Fruit fly (Drosophila melanogaster): Measurements from ENCODE around the gene CG42266.
A peak's percentile ranks its signal among the peaks of the same experiment; 100 is the strongest.

CG42266 gene

DNA sequence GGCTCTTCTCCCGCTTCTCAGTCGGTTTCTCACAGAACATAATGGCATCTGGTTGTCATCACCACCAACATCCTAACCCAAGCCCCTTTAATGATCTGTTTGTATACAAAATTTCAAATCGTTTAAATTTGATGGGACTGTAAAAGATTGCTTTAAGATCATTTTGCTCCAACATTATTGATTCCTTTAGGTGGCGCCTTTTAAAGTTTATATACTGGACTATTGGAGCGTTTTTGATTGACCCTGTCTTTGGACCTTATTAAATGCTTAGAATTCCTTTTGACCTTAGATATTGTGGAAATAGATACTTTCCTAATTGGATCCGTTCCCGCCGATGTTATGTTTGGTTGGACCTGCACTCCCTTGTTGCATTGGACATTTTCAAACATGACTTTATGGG, at the start of gene CG42266:
Gene CG42266 (minus strand): TSS at position 101 of the 400 bp plus-strand sequence.
- no peak for TF ChIP-seq noc (tag; optimal IDR thresholded peaks at IDR 0.05)

DNA sequence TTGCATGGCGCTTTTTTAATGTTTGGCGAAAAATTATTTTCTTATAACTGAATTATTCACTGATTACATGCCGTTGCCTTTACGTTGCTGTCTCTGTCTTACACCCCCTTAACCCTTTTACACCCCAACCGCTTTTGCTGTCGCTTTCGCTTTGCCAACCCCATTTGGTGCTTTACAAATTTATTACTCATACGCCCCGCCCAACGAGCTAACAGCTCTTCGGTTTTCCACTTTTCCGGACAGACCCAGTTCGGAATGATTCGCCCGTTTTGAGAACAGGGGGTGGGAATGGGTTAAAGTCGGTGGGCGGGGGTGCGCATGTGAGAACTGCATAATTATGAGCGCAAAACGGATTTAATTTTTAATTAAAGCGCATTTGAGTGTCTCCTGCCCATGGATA, 40.8 kb upstream of the CG42266 start:
- no peak for TF ChIP-seq noc (tag; optimal IDR thresholded peaks at IDR 0.05)

DNA sequence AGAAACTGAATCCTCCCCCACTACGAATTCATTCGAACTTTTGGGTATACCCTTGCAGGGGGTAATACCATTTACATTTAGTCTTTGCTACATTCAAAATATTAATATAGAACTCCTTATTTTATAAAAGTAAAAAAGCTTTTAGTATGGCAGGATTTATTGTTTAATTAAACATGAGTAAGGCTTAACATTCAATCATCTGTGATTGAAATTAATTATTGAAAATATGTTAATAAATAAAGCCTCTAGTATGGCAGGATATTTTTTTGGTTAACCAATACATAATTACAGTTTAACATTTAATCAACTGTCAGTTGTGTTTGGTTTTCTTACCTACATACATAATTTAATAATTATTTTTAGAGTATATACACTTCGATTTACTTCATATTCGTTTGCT, 34.5 kb upstream of the CG42266 start:
- TF ChIP-seq noc (tag; optimal IDR thresholded peaks at IDR 0.05) = no peak

DNA sequence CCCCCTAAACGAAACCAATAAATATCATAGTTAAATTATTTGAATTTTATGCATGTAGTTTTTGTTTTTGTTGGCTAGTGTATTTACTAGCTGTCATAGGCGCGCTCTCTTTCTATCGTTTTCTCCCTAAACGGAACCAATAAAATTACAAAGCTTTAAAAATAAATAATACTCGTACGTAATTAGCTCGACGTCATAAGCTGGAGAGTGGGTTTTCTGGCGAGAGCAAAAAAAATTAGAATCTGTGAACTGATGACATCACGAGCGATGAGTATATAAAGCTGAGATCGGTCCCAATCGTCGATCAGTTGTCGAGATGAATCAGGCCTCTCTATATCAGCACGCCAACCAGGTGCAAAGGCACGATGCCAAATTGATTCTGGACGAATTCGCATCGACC, 25.4 kb upstream of the CG42266 start, which contains the start of gene jhamt:
Gene jhamt (plus strand): TSS at position 301 of the 400 bp plus-strand sequence.
- no peak for TF ChIP-seq noc (tag; optimal IDR thresholded peaks at IDR 0.05)

DNA sequence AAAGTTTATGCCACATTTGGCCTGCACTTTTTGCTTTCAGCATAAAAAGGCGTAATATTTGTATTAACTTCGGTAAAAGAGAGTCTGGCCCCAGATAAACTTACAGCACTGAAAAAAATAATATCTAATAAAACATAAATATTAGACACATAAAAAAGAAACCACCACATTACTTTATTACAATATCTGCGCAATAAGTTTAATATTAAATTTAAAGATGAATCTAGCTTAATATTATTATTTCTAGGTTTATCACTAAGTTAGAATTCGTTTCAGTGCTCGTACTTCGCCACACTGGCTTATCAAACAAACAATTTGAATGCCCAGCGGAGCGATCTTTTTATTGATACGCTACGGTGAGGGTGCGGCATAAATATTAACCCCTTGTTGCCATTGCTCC, 17.7 kb upstream of the CG42266 start:
- no peak for TF ChIP-seq noc (tag; optimal IDR thresholded peaks at IDR 0.05)

DNA sequence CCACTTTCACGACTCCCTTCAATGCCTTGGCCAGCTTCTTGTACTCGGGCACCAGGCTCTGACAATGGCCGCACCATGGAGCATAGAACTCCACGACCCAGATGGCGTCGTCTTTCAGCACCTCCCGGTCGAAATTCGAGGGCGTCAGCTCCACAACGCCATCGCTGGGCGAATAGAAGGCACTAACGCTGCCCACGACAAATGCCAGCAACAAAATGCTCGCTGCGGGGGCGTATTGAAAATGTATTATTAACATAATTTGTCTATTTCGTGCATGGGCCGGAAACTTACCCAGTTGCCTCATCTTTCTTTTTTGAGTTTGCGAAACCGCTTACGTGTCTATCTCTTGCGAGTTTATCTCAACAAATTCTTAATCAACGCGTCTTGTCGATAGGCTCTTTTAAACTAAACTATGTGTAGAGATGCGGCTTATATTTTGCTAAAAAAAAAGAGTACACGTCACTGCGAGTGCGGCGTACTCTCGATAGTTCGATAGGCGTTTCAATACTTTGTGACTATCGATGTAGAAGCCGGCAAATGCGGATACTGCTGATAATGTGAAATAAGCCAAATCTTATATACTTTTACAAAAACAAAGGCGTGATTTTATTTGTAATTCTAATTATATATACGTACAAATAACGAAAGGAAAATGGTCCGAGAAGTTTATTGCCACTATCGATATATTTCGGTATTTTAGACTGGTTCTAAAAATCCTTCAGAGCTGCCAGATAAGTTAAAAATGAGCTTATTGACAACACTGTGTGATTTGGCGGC, 16.3 kb upstream of the CG42266 start, which contains the start of gene CaBP1:
Gene CaBP1 (minus strand): TSS at position 487 of the 777 bp plus-strand sequence.
- no peak for TF ChIP-seq noc (tag; optimal IDR thresholded peaks at IDR 0.05)

DNA sequence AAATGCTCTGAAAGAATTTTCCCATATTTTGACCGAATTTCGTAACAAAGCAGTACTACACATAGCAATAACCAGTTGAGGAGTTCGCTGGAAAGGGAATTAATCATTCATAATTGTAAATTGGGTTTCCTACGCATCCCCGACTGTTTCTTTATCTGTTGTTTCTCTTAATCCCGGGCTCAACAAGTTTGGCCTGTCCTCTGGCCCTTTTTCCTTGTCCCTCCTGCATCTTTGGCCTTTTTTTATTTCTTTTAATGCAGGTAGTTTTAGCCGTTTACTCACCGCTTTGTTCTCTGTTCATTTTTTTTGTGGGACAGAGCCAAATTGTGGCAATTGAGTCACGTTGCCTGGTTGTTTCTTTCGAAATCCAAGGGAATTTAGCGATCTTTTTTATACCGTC, 13.6 kb upstream of the CG42266 start:
- TF ChIP-seq noc (tag; optimal IDR thresholded peaks at IDR 0.05) = no peak

DNA sequence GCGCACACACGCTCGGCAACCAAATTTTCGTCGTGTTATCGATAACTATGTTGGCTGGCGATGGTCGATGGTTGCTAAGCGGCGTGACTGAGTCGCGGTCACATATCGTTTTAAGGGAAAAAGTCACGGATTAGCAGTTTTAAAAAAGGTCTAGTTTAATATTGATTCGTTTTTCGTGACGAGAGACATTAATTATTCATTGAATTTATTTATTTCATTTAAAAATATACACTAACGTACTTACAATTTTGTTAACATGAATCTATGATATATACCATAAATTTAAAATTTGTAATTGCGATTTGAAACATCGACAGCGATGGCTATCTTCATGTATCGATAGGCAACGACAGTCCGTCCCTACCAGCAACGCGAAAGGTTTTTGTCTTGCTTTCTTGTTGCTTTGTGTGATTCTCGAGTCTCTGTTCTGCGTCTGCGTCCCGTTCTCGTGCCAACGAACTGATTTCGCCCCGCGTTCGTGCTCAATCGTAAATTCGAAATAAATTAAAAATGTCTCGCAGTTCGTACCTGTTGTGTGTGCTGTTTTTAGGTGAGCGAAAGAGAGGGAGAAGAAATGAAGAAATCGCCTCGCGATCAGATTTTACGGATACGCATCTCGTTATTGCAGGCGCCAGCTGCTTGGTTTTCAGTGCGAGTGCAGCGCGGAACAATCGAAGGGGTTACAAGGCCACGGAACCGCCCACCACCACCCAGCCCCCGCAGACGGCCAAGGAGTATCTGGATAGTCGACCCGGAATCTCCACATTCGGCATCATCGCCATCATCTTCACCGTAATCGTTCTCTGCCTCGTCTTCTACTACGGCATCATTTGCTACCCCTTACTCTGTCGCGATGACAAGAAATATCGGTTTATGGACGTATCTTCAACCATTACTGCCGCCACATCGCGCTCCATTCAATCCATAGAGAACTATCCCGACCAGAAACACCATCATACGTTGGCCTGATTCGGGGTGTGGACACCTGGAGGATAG, 12.7 kb upstream of the CG42266 start, which contains the start of the genes Hyls1, chif and CG4455:
Gene Hyls1 (minus strand): TSS at position 44 of the 996 bp plus-strand sequence.
Gene chif (minus strand): TSS at position 44 of the 996 bp plus-strand sequence.
Gene CG4455 (plus strand): TSS at position 350 of the 996 bp plus-strand sequence.
- TF ChIP-seq noc (tag; optimal IDR thresholded peaks at IDR 0.05) = peak; percentile 57

DNA sequence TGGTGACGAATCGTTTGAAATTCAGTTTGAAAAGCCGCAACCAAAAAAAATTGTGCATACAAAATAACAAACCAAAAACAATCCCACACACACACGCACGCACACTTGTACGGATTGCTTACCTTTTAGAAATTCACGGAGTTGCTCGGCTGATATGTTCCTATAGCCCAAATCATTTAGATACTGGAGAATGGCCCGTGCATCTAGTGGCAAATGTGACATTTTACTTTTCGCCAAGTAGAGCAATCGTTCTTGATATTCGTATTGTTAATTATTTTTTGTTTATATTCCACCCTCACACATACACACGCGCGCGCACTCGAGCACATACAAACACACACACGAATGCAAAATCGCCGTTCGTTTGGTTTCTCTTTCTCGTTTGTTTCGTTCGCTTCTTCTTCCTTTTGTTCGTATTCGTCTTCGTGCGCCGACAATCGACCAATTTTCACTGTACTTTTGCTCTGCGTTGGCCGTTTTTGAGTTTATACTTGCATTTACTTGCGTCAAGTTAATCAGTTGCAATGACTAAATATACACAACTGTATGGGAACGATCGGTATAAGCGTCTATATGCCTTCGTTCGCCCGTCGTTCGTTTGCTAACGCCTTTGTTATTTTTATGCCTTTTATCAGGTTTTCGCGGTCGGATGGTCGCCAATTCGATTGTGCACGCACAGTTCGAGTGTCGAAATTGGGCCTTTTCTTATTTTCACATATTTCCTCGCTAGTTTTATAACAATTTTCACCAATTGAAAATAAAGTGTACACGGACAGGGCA, 11.8 kb upstream of the CG42266 start:
- TF ChIP-seq noc (tag; optimal IDR thresholded peaks at IDR 0.05) = no peak

DNA sequence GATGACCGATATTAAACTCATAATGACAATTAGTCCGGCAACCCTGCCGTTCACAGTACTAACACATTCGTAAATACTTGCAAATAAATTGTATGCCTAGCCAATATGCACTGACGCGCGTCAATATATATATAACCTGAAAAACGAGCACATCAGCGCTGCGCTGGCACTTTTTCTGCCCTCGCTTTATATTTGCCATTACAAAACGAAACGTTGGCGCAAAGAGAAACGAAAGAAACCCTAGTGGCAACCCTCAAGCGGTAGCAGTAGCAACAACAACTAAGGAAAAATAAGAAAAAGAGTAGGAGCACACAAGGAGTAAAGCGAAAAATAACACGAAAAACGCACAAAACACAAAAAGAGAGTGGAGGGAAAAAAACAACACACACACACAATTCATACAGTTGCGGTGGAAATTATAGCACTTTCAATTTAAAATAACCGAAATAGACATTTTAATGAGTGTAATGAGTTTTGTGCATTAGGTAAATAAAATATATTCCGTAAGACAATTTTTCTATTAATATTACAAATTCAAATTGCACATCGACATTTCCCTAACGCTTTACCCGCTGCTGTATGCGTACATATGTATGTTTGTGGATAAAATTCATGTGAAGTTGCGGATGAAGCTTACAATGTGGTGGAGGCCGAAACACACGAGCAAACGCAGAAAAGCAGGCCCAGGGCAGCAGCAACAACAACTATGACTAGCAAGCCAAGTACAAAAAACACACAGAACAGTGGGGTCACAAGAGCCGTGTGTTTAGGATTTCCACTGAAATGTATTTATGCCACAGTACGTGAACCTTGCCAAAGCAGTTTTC, 10.8 kb upstream of the CG42266 start:
- TF ChIP-seq noc (tag; optimal IDR thresholded peaks at IDR 0.05) = peak; percentile 99

DNA sequence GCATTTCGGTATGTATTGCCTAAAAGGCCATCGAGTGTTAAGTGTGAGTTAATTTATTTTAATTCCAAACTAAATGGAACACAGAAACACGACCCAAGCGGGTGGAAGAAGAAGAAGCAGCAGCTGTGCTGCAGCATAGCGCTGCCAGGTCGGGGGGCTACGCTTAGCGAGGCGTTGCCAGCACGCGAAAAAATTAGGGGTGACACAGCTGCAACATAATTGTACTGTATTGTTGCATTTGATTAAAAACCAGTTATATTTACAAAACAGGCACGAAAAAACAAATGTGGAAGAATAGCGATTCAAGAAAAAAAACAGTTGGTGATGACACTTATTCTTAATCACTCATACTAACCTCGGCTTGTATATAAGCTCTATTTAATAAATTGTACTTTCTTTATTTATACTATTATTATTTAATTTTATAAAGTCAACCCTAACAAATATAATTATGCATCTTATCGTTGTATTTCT, 10.0 kb upstream of the CG42266 start:
- TF ChIP-seq noc (tag; optimal IDR thresholded peaks at IDR 0.05) = no peak

DNA sequence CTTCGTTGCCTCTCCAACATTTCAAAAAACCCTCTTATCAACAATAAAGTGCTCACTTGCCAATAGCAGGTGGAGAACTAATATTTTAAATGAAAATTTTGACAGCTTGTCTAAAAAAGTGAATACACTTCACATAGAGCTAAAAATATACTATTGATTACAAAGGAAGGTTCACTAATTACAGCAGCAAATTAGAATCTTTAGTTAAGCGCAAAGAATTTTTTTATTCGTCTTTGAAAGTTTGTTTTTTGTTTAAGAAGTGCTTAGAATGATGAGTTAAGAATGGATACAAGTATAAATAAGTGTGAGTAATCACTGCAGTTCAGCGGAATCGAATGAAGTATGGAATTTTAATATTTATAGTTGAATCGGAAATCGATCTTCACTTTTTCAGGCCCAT, 2.1 kb upstream of the CG42266 start, which contains the start of gene CG44405:
Gene CG44405 (minus strand): TSS at position 101 of the 400 bp plus-strand sequence.
- no peak for TF ChIP-seq noc (tag; optimal IDR thresholded peaks at IDR 0.05)

DNA sequence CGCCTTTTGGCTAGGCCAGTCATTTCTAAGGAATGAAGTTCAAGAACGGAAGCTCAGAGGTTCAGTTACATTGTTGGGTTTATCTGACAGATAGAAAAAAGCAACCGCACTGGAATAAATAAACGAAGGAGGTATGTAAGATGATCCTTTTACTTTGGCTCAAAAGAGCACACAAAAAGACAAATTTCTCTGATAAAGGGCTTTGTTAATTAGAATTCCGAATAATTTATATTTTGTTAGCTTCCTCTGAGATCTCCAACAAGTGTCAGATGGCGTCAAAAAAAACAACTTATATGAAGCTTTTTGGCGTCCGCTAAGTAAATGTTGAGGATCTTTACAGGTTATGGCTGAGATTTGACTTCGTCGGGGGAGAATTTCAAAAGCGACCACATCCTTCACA, 2.4 kb downstream of the CG42266 start, which contains the start of gene CG31817:
Gene CG31817 (minus strand): TSS at position 101 of the 400 bp plus-strand sequence.
- no peak for TF ChIP-seq noc (tag; optimal IDR thresholded peaks at IDR 0.05)

DNA sequence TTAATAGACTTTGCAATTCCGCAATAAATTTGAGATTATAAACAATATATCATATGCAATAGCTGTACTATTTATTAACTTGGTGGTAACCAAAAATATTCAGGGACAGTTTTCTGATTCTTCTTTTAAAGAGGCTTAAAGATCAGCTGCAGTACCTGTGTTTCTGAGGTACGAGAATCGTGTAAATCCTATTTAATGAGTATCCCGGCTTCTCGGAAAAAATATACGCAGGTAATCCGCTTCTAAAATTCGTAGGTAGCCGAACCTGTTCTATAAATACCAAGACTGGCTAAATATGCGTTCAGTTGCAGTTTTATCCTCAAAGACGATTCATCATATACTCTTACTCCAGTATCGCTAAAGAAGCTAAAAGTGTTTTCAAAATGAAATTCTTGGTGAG, 10.5 kb downstream of the CG42266 start, which contains the start of gene CG4440:
Gene CG4440 (plus strand): TSS at position 301 of the 400 bp plus-strand sequence.
- no peak for TF ChIP-seq noc (tag; optimal IDR thresholded peaks at IDR 0.05)
